Fruit fly (Drosophila melanogaster) whole organism, pupa: ENCODE results near the gene CG31220.

Experiments used
- CG13204 ChIP-seq: fragments of 200-800 bp; sonication (Bioruptor generic); optimal IDR thresholded peaks from 2 replicates; lab custom pipeline; 2018; ENCODE audit warnings: missing biosample characterization, mild to moderate bottlenecking, missing genetic modification characterization, moderate library complexity
- Pif1A ChIP-seq: fragments of 200-800 bp; sonication (Bioruptor generic); optimal IDR thresholded peaks from 3 replicates; lab custom pipeline; 2016; ENCODE audit warnings: missing biosample characterization, missing genetic modification characterization

DNA sequence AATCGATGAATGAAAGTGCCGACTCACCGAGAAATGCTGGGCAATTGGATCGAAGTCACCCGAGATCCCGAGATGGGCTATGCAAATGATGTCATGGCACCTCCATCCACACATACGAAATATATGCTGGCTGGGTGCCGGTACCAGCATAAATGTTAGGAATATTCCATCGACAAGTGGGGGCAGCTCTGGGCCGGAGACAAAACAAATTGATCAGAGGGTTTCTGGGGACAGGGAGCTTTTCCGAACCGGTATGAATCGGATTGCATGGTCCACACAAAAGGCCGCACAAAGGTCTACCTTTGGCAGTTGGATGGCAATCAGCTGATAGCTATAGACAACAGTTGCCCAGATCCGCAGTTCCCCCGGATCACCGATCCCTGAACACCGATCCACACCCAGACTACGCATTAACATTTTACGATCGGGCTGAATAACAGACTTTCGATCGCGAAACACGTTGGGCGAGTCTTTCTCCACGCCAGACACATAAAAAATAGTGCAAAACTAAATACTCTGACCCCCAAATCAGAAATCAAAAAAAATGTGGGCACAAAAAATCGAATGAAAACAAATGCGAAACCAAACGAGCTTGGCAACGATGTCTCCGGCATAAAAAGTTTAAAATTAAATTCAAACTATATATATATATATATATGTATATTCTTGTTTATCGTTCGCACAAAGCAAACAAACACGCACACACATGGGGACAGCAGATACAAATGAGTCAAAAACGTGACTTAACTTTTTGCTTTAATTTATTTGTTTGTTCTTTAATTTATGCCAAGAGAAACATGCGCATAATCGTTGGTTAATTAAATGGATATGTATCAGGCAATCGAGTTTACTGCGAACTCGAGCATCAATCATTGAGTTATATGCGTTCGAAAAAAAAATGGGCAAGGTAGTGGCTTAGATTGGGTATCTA, 22.7 kb upstream of the CG31220 start:
- TF ChIP-seq Pif1A (GFP tag; lab: Kevin White, UChicago) (no peak), CG13204 (no peak)
